Fruit fly (Drosophila melanogaster): ENCODE measurements around the gene CG8329.

The CG8329 gene

dm6 chr3L:9678994-9679393 lies 41.1 kb downstream of the CG8329 start, which contains the start of the genes fry and CG16717:
fry (minus strand) TSS chr3L:9679103.
CG16717 (plus strand) TSS chr3L:9679201.
- TF ChIP-seq CG32264 (GFP tag; optimal IDR thresholded peaks at IDR 0.05), result no peak
- no peak for TF ChIP-seq dl (GFP tag; optimal IDR thresholded peaks at IDR 0.05; ENCODE audit: insufficient read depth in 1 of 2, partially characterized antibody in 2 of 2)
- peak; percentile 38 for TF ChIP-seq sage (GFP tag; optimal IDR thresholded peaks at IDR 0.05)
- no peak for TF ChIP-seq N (GFP tag; optimal IDR thresholded peaks at IDR 0.05)
- no peak for TF ChIP-seq Dif (GFP tag; optimal IDR thresholded peaks at IDR 0.05; ENCODE audit: partially characterized antibody)

dm6 chr3L:9680968-9681367 lies 43.1 kb downstream of the CG8329 start, which contains the start of gene alphaTub67C:
alphaTub67C (plus strand) TSS chr3L:9681268.
- no peak for TF ChIP-seq Rel (GFP tag; optimal IDR thresholded peaks at IDR 0.05)
- no peak for TF ChIP-seq Rel (tag; optimal IDR thresholded peaks at IDR 0.05)
- no peak for TF ChIP-seq Jra (GFP tag; optimal IDR thresholded peaks at IDR 0.05)
- no peak for TF ChIP-seq dsf (GFP tag; optimal IDR thresholded peaks at IDR 0.05; ENCODE audit: borderline replicate concordance)
- TF ChIP-seq GATAd (GFP tag; optimal IDR thresholded peaks at IDR 0.05), result no peak
- TF ChIP-seq CrebA (GFP tag; optimal IDR thresholded peaks at IDR 0.05; ENCODE audit: borderline replicate concordance), result no peak
- no peak for TF ChIP-seq Hr83 (GFP tag; optimal IDR thresholded peaks at IDR 0.05; ENCODE audit: poor library complexity, severe bottlenecking)
- no peak for TF ChIP-seq psq (GFP tag; optimal IDR thresholded peaks at IDR 0.05)
- no peak for TF ChIP-seq jim (GFP tag; optimal IDR thresholded peaks at IDR 0.05)
- no peak for TF ChIP-seq Vsx2 (GFP tag; optimal IDR thresholded peaks at IDR 0.05; ENCODE audit: partially characterized antibody)

DNA sequence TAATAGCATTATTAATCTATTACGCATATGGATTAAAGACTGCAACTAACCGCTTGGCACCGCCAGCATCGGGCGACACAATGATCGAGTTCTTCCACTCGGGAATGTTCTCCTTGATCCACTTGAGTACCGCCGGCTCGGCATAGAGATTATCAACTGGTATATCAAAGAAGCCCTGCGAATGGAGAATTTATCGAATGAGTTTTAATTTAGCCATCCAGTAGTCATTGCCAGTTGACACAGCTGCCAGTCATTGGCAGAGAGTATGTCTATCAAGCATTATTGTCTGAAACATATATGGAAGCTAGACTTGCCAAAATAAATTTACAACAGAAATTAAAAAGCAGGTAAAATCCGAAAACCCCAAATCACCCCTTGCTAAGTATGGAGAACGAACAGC lies 47.0 kb downstream of the CG8329 start, which contains the start of gene CG16719:
CG16719 (plus strand) TSS at position 301 of the 400 bp plus-strand sequence.
- TF ChIP-seq brk (GFP tag; optimal IDR thresholded peaks at IDR 0.05), result no peak
- TF ChIP-seq Abd-B (GFP tag; optimal IDR thresholded peaks at IDR 0.05), result no peak
- no peak for TF ChIP-seq rgr (GFP tag; optimal IDR thresholded peaks at IDR 0.05)
- no peak for TF ChIP-seq lola (GFP tag; optimal IDR thresholded peaks at IDR 0.05)
- TF ChIP-seq Rel (GFP tag; optimal IDR thresholded peaks at IDR 0.05), result no peak
- TF ChIP-seq Rel (tag; optimal IDR thresholded peaks at IDR 0.05), result no peak
- TF ChIP-seq fru (GFP tag; optimal IDR thresholded peaks at IDR 0.05), result no peak
- no peak for TF ChIP-seq Hr83 (GFP tag; optimal IDR thresholded peaks at IDR 0.05; ENCODE audit: poor library complexity, severe bottlenecking)
- no peak for TF ChIP-seq psq (GFP tag; optimal IDR thresholded peaks at IDR 0.05)
- TF ChIP-seq CG9705 (GFP tag; optimal IDR thresholded peaks at IDR 0.05), result no peak
- no peak for TF ChIP-seq Jra (GFP tag; optimal IDR thresholded peaks at IDR 0.05)
- no peak for TF ChIP-seq jim (GFP tag; optimal IDR thresholded peaks at IDR 0.05)
- no peak for TF ChIP-seq Hnf4 (GFP tag; optimal IDR thresholded peaks at IDR 0.05)
- no peak for TF ChIP-seq sage (GFP tag; optimal IDR thresholded peaks at IDR 0.05)
- no peak for TF ChIP-seq dmrt93B (GFP tag; optimal IDR thresholded peaks at IDR 0.05)
- no peak for TF ChIP-seq woc (GFP tag; optimal IDR thresholded peaks at IDR 0.05)
- TF ChIP-seq foxo (GFP tag; optimal IDR thresholded peaks at IDR 0.05), result no peak
- no peak for TF ChIP-seq CrebA (GFP tag; optimal IDR thresholded peaks at IDR 0.05; ENCODE audit: borderline replicate concordance)

dm6 chr3L:9687536-9687935 lies 49.6 kb downstream of the CG8329 start:
- TF ChIP-seq Dfd (GFP tag; optimal IDR thresholded peaks at IDR 0.05) (no peak), CrebA (GFP tag; optimal IDR thresholded peaks at IDR 0.05; ENCODE audit: borderline replicate concordance) (no peak), Myc (optimal IDR thresholded peaks at IDR 0.05) (no peak), rgr (GFP tag; optimal IDR thresholded peaks at IDR 0.05) (no peak), HLH106 (tag; optimal IDR thresholded peaks at IDR 0.05) (no peak), CG32264 (GFP tag; optimal IDR thresholded peaks at IDR 0.05) (no peak), GATAd (GFP tag; optimal IDR thresholded peaks at IDR 0.05) (no peak), OdsH (GFP tag; optimal IDR thresholded peaks at IDR 0.05) (no peak), psq (GFP tag; optimal IDR thresholded peaks at IDR 0.05) (no peak), ey (GFP tag; optimal IDR thresholded peaks at IDR 0.05) (no peak), tai (GFP tag; optimal IDR thresholded peaks at IDR 0.05) (no peak), dl (GFP tag; optimal IDR thresholded peaks at IDR 0.05; ENCODE audit: insufficient read depth in 1 of 2, partially characterized antibody in 2 of 2) (no peak), Abd-B (GFP tag; optimal IDR thresholded peaks at IDR 0.05) (no peak), Hnf4 (GFP tag; optimal IDR thresholded peaks at IDR 0.05) (no peak), lola (GFP tag; optimal IDR thresholded peaks at IDR 0.05) (no peak), Jra (GFP tag; optimal IDR thresholded peaks at IDR 0.05) (no peak), usp (GFP tag; optimal IDR thresholded peaks at IDR 0.05) (no peak), Vsx2 (GFP tag; optimal IDR thresholded peaks at IDR 0.05; ENCODE audit: partially characterized antibody) (no peak), woc (GFP tag; optimal IDR thresholded peaks at IDR 0.05) (no peak), dsf (GFP tag; optimal IDR thresholded peaks at IDR 0.05; ENCODE audit: borderline replicate concordance) (no peak)

Data from whole organism, wandering third instar larva.